Fruit fly (Drosophila melanogaster) whole organism, adult: Measurements from ENCODE around the gene CG34125.

Experiments used
- CG11617 ChIP-seq: fragments of 200-800 bp; sonication (Bioruptor generic); optimal IDR thresholded peaks from 2 replicates; lab custom pipeline; 2017; ENCODE audit warnings: mild to moderate bottlenecking, missing biosample characterization, missing genetic modification reagents, missing genetic modification characterization
- CG12768 ChIP-seq: fragments of 200-800 bp; sonication (Bioruptor generic); optimal IDR thresholded peaks from 2 replicates; lab custom pipeline; 2017; ENCODE audit warnings: missing biosample characterization, missing genetic modification characterization, mild to moderate bottlenecking, moderate library complexity, missing genetic modification reagents
- CG14711 ChIP-seq: fragments of 200-800 bp; sonication (Bioruptor generic); optimal IDR thresholded peaks from 2 replicates; lab custom pipeline; 2018; ENCODE audit warnings: missing biosample characterization, mild to moderate bottlenecking, missing genetic modification characterization, moderate library complexity
- CG1620 ChIP-seq: fragments of 200-800 bp; sonication (Bioruptor generic); optimal IDR thresholded peaks from 2 replicates; lab custom pipeline; 2016; ENCODE audit warnings: missing biosample characterization, missing genetic modification characterization
- CG33017 ChIP-seq: fragments of 200-800 bp; sonication (Bioruptor generic); optimal IDR thresholded peaks from 2 replicates; lab custom pipeline; 2018; ENCODE audit warnings: missing biosample characterization, mild to moderate bottlenecking, missing genetic modification characterization, moderate library complexity
- CG5204 ChIP-seq: fragments of 200-800 bp; sonication (Bioruptor generic); optimal IDR thresholded peaks from 2 replicates; lab custom pipeline; 2016; ENCODE audit warnings: missing biosample characterization, missing genetic modification characterization
- CG7045 ChIP-seq: fragments of 200-800 bp; sonication (Bioruptor generic); optimal IDR thresholded peaks from 2 replicates; lab custom pipeline; 2017; ENCODE audit warnings: missing biosample characterization, mild to moderate bottlenecking, missing genetic modification characterization
- CG7101 ChIP-seq: fragments of 200-800 bp; sonication (Bioruptor generic); optimal IDR thresholded peaks from 2 replicates; lab custom pipeline; 2018; ENCODE audit warnings: missing biosample characterization, mild to moderate bottlenecking, missing genetic modification characterization, moderate library complexity
- Clk ChIP-seq: fragments of 200-800 bp; sonication (Bioruptor generic); optimal IDR thresholded peaks from 2 replicates; lab custom pipeline; 2017; ENCODE audit warnings: missing biosample characterization, missing genetic modification characterization
- Crg-1 ChIP-seq: fragments of 200-800 bp; sonication (Bioruptor generic); optimal IDR thresholded peaks from 2 replicates; lab custom pipeline; 2016; ENCODE audit warnings: missing biosample characterization, missing genetic modification characterization
- Hr96 ChIP-seq: fragments of 200-800 bp; sonication (Bioruptor generic); optimal IDR thresholded peaks from 2 replicates; lab custom pipeline; 2016; ENCODE audit warnings: missing biosample characterization, missing genetic modification characterization
- Mnt ChIP-seq: fragments of 200-800 bp; sonication (Bioruptor generic); optimal IDR thresholded peaks from 2 replicates; lab custom pipeline; 2016; ENCODE audit warnings: missing biosample characterization, mild to moderate bottlenecking, missing genetic modification characterization
- bab1 ChIP-seq: fragments of 200-800 bp; sonication (Bioruptor generic); optimal IDR thresholded peaks from 3 replicates; lab custom pipeline; 2019; ENCODE audit warnings: missing biosample characterization, mild to moderate bottlenecking, missing genetic modification characterization, moderate library complexity
- cic ChIP-seq: fragments of 200-800 bp; sonication (Bioruptor generic); optimal IDR thresholded peaks from 2 replicates; lab custom pipeline; 2017; ENCODE audit warnings: missing biosample characterization, mild to moderate bottlenecking, missing genetic modification characterization, moderate library complexity
- cnc ChIP-seq, 2 experiments: fragments of >200 bp; optimal IDR thresholded peaks; 2 replicates each; lab custom pipeline; 2017
- kay ChIP-seq: fragments of 200-800 bp; sonication (Bioruptor generic); peaks from one replicate; lab custom pipeline; 2016; ENCODE audit warnings: missing biosample characterization, missing genetic modification characterization, borderline replicate concordance
- ovo ChIP-seq: fragments of 200-800 bp; sonication (Bioruptor generic); optimal IDR thresholded peaks from 2 replicates; lab custom pipeline; 2016; ENCODE audit warnings: missing biosample characterization, missing genetic modification characterization
- pad ChIP-seq: fragments of 200-800 bp; sonication (Bioruptor generic); optimal IDR thresholded peaks from 3 replicates; lab custom pipeline; 2017; ENCODE audit warnings: missing biosample characterization, missing genetic modification characterization, mild to moderate bottlenecking, moderate library complexity, missing genetic modification reagents
- tj ChIP-seq: fragments of 200-800 bp; sonication (Bioruptor generic); optimal IDR thresholded peaks from 3 replicates; lab custom pipeline; 2017; ENCODE audit warnings: missing biosample characterization, mild to moderate bottlenecking, missing genetic modification characterization, moderate library complexity
- toe ChIP-seq: fragments of 200-800 bp; sonication (Bioruptor generic); optimal IDR thresholded peaks from 2 replicates; lab custom pipeline; 2016; ENCODE audit warnings: missing biosample characterization, missing genetic modification characterization

Gene CG34125

dm6 chr2L:4965420-4965819, at the start of gene CG34125:
TSS of gene CG34125 (plus strand) at chr2L:4965673.
- TF ChIP-seq ovo (GFP tag; lab: Kevin White, UChicago): no peak
- peak; percentile 2 for TF ChIP-seq Clk (GFP tag; lab: Kevin White, UChicago)
- no peak for TF ChIP-seq CG33017 (tag; lab: Kevin White, UChicago)
- TF ChIP-seq pad (GFP tag; lab: Kevin White, UChicago): no peak
- TF ChIP-seq CG7045 (GFP tag; lab: Kevin White, UChicago): no peak
- peak; percentile 3 for TF ChIP-seq tj (GFP tag; lab: Kevin White, UChicago)
- TF ChIP-seq cnc (optimal IDR thresholded peaks at IDR 0.05; lab: Kevin White, UChicago): no peak
- peak; percentile 53 for TF ChIP-seq CG12768
- no peak for TF ChIP-seq Hr96 (GFP tag; lab: Kevin White, UChicago)
- TF ChIP-seq toe (GFP tag; lab: Kevin White, UChicago): no peak
- no peak for TF ChIP-seq kay (GFP tag; lab: Kevin White, UChicago)
- peak; percentile 24 for TF ChIP-seq CG1620
- TF ChIP-seq Mnt (GFP tag; lab: Kevin White, UChicago): no peak
- peak; percentile 27 for TF ChIP-seq CG7101 (tag; lab: Kevin White, UChicago)
- TF ChIP-seq cic: no peak
- TF ChIP-seq CG5204 (GFP tag; lab: Kevin White, UChicago): no peak
- TF ChIP-seq bab1: peak; percentile 13
- TF ChIP-seq CG11617: peak; percentile 52
- TF ChIP-seq CG14711 (tag; lab: Kevin White, UChicago): peak; percentile 96
- no peak for TF ChIP-seq Crg-1 (GFP tag; lab: Kevin White, UChicago)

DNA sequence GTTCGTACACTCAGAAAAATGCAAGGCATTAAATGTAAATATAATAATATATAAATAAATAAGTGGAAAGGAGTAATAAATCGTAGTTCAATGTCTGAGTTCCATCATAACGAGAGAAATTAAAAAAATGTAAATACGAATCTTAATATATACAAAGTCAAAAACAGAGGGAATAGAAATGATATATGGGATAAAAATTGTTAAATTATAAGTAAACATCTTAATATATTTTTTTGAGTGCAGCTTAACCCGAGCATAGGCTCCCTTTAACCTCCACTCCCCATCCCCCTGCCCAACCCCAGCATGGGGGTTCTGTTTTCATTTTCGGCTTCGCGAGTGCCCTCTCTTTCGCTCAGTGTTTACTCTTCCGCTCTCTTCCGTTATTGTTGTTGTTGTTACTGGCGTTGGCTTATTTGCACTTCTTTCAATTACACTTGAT, 49.7 kb upstream of the CG34125 start:
- TF ChIP-seq CG1620 (peak; percentile 0), CG14711 (tag; lab: Kevin White, UChicago) (peak; percentile 77), cic (no peak), Mnt (GFP tag; lab: Kevin White, UChicago) (no peak), CG5204 (GFP tag; lab: Kevin White, UChicago) (no peak), CG7101 (tag; lab: Kevin White, UChicago) (peak; percentile 73), pad (GFP tag; lab: Kevin White, UChicago) (peak; percentile 79), CG33017 (tag; lab: Kevin White, UChicago) (no peak), cnc (optimal IDR thresholded peaks at IDR 0.05; lab: Kevin White, UChicago) (no peak), tj (GFP tag; lab: Kevin White, UChicago) (peak; percentile 68), CG12768 (no peak), Hr96 (GFP tag; lab: Kevin White, UChicago) (peak; percentile 47), Clk (GFP tag; lab: Kevin White, UChicago) (no peak), toe (GFP tag; lab: Kevin White, UChicago) (no peak), ovo (GFP tag; lab: Kevin White, UChicago) (peak; percentile 13), Crg-1 (GFP tag; lab: Kevin White, UChicago) (peak; percentile 55), kay (GFP tag; lab: Kevin White, UChicago) (no peak), bab1 (peak; percentile 98), CG11617 (peak; percentile 81), CG7045 (GFP tag; lab: Kevin White, UChicago) (no peak)

DNA sequence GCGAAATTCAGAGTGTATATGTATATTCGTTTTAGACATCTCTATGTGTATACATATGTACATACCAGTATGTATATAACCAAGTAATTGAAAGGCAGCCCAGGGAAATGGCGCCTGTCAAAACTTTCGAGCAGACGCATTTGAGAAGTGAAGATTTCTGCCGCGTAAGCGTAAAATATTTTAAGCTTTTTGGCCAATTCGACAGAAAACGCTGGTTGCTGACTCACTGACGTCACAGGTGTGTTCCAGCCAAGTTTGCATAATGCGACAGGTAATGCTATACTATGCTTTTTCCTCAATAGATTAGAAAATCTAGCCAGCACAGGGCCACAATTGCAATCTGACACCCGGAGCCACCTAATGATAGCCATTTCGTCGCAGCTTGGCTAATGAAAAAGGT, 48.7 kb upstream of the CG34125 start:
- TF ChIP-seq CG7101 (tag; lab: Kevin White, UChicago): no peak
- TF ChIP-seq tj (GFP tag; lab: Kevin White, UChicago): peak; percentile 90
- no peak for TF ChIP-seq bab1

DNA sequence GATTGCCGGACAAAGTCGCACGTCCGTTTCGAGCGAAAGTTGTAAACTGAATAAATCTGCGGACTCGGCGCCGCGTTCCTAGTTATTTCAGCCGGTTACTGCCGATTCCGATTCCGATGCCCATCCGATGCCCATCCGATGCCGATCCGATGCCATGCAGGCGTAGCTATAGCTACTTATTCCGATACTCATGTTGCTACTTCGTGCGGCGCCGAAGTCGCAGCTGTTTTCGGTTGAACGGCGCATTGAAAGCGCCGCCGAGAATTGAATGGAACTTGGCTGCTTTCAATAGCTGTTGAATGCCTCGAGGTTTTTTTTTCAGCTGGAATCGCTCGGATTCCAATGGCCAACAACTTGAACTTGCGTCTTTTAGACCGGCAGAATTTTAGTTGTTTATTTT, 37.1 kb upstream of the CG34125 start:
- TF ChIP-seq toe (GFP tag; lab: Kevin White, UChicago) (no peak), CG7045 (GFP tag; lab: Kevin White, UChicago) (peak; percentile 30), bab1 (no peak), CG33017 (tag; lab: Kevin White, UChicago) (no peak)

DNA sequence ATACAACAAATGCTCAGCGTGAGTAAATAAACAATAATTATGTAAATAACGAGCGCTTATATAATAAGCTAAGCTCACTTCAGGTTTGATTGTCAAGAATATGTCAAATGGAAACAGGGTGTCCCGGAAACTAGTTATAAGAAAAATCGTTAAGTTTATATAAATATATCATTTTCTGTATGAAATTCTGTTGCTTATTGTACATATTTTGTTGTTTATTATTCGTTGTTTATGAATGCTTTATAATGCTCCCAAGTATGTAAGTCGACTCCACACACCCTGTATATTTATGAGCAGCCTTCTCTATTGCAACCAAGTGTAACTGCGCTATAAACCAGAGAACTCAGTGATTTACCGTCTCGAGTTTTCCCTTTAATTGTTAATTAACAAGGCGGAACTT, 34.9 kb upstream of the CG34125 start:
- TF ChIP-seq kay (GFP tag; lab: Kevin White, UChicago) (peak; percentile 36), Clk (GFP tag; lab: Kevin White, UChicago) (no peak), toe (GFP tag; lab: Kevin White, UChicago) (peak; percentile 9), Crg-1 (GFP tag; lab: Kevin White, UChicago) (no peak), pad (GFP tag; lab: Kevin White, UChicago) (no peak), cic (no peak), Hr96 (GFP tag; lab: Kevin White, UChicago) (peak; percentile 12), CG1620 (no peak), Mnt (GFP tag; lab: Kevin White, UChicago) (no peak), CG7045 (GFP tag; lab: Kevin White, UChicago) (peak; percentile 83), bab1 (peak; percentile 35), CG7101 (tag; lab: Kevin White, UChicago) (peak; percentile 67), ovo (GFP tag; lab: Kevin White, UChicago) (no peak), CG12768 (peak; percentile 51), CG14711 (tag; lab: Kevin White, UChicago) (peak; percentile 69), CG33017 (tag; lab: Kevin White, UChicago) (peak; percentile 90), CG5204 (GFP tag; lab: Kevin White, UChicago) (peak; percentile 61), tj (GFP tag; lab: Kevin White, UChicago) (peak; percentile 30), cnc (optimal IDR thresholded peaks at IDR 0.05; lab: Kevin White, UChicago) (no peak), CG11617 (peak; percentile 20)

DNA sequence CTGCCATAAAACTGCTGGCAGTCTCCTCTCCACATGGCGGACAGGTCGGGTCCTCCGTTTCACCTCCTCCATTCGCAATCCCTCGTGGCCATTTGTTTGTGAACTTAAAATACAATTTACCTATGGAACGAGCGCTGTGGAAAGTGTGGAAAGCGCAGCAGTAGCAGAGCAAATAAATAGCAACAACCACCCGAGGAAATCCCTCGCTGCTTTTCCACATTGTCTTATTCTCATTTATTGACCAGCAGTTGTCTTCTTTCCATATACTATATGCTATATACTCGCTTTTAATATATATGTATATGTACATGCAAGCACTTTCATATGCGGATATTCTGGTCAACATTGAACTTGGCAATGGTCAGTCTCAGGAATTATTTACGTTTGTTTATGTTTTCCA, 33.2 kb upstream of the CG34125 start, which contains the start of gene hoe1:
hoe1 (minus strand) TSS at position 101 of the 400 bp plus-strand sequence.
- TF ChIP-seq cnc (optimal IDR thresholded peaks at IDR 0.05; lab: Kevin White, UChicago) (no peak), kay (GFP tag; lab: Kevin White, UChicago) (no peak), CG5204 (GFP tag; lab: Kevin White, UChicago) (no peak), bab1 (no peak), Mnt (GFP tag; lab: Kevin White, UChicago) (no peak), tj (GFP tag; lab: Kevin White, UChicago) (no peak), CG33017 (tag; lab: Kevin White, UChicago) (no peak), ovo (GFP tag; lab: Kevin White, UChicago) (no peak), Hr96 (GFP tag; lab: Kevin White, UChicago) (no peak), pad (GFP tag; lab: Kevin White, UChicago) (no peak), CG12768 (no peak), Clk (GFP tag; lab: Kevin White, UChicago) (no peak), Crg-1 (GFP tag; lab: Kevin White, UChicago) (no peak), CG7101 (tag; lab: Kevin White, UChicago) (no peak), CG1620 (no peak)
